Worm (Caenorhabditis elegans): ENCODE results near the gene Y37H2A.10.

ce11 chrV:18144442-18144841 is 5.6 kb downstream of the Y37H2A.10 start:
- no peak for TF ChIP-seq npax-4 (tag; optimal IDR thresholded peaks at IDR 0.05)
- TF ChIP-seq ama-1 (optimal IDR thresholded peaks at IDR 0.05): no peak

Measured in whole organism, late embryonic.